Worm (Caenorhabditis elegans) whole organism, L4 larva: ENCODE data around the gene R03E9.2.

Experiments used
- F26F4.8 ChIP-seq: fragments of 200-800 bp; sonication (Bioruptor generic); conservative IDR thresholded peaks from 2 replicates; pipeline ENCODE4 v1.3.6; 2022; ENCODE audit warnings: missing genetic modification characterization, missing compliant biosample characterization
- F37D6.2 ChIP-seq: sonication (generic microtip); optimal IDR thresholded peaks from 2 replicates; lab custom pipeline; 2016; ENCODE audit warnings: mild to moderate bottlenecking, missing genetic modification characterization, missing compliant biosample characterization
- R02D3.7 ChIP-seq: fragments of 150-350 bp; sonication (generic microtip); optimal IDR thresholded peaks from 3 replicates; lab custom pipeline; 2014; ENCODE audit warnings: missing biosample characterization, missing genetic modification characterization
- T26A8.4 ChIP-seq: fragments of 200-800 bp; sonication (Bioruptor generic); IDR thresholded peaks from 2 replicates; pipeline ENCODE4 v1.3.6; 2022; ENCODE audit warnings: missing genetic modification characterization, missing compliant biosample characterization
- Y5F2A.4 ChIP-seq: fragments of 200-800 bp; sonication (Bioruptor generic); optimal IDR thresholded peaks from 2 replicates; lab custom pipeline; 2018; ENCODE audit warnings: mild to moderate bottlenecking, missing genetic modification characterization, missing compliant biosample characterization
- ZK546.5 ChIP-seq, 2 experiments: sonication (generic microtip); optimal IDR thresholded peaks; 2 replicates each; lab custom pipeline; 2017; ENCODE audit warnings: missing biosample characterization in 2 of 2, missing genetic modification characterization in 2 of 2
- aha-1 ChIP-seq: fragments of 150-350 bp; peaks from one replicate; lab custom pipeline; 2014; ENCODE audit warnings: missing biosample characterization, missing genetic modification characterization
- aly-2 ChIP-seq: sonication (generic microtip); optimal IDR thresholded peaks from 2 replicates; lab custom pipeline; 2018; ENCODE audit warnings: missing biosample characterization, missing genetic modification characterization
- arid-1 ChIP-seq: fragments of 200-800 bp; sonication (Bioruptor generic); conservative IDR thresholded peaks from 2 replicates; pipeline ENCODE4 v1.3.6; 2022; ENCODE audit warnings: missing genetic modification reagents, missing genetic modification characterization, missing compliant biosample characterization
- ceh-20 ChIP-seq: fragments of 200-800 bp; sonication (Bioruptor generic); IDR thresholded peaks from 2 replicates; pipeline ENCODE4 v1.3.6; 2022; ENCODE audit warnings: missing genetic modification reagents, missing genetic modification characterization, missing compliant biosample characterization
- ceh-28 ChIP-seq: fragments of 150-350 bp; optimal IDR thresholded peaks from 2 replicates; lab custom pipeline; 2014; ENCODE audit warnings: missing biosample characterization, missing genetic modification reagents, missing genetic modification characterization
- ceh-44 ChIP-seq: fragments of 200-800 bp; sonication (Bioruptor generic); IDR thresholded peaks from 2 replicates; pipeline ENCODE4 v1.3.6; 2022; ENCODE audit warnings: missing genetic modification reagents, missing genetic modification characterization, missing compliant biosample characterization
- ces-1 ChIP-seq: fragments of 150-350 bp; sonication (generic microtip); optimal IDR thresholded peaks from 4 replicates; lab custom pipeline; 2014; ENCODE audit warnings: missing biosample characterization, missing genetic modification reagents, missing genetic modification characterization
- cey-2 ChIP-seq: sonication (generic microtip); optimal IDR thresholded peaks from 3 replicates; lab custom pipeline; 2017; ENCODE audit warnings: missing genetic modification characterization, mild to moderate bottlenecking, missing compliant biosample characterization, antibody characterized with exemption, borderline replicate concordance; ENCODE audit not compliant: insufficient read depth
- daf-19 ChIP-seq: fragments of 200-800 bp; sonication (Bioruptor generic); conservative IDR thresholded peaks from 2 replicates; pipeline ENCODE4 v1.3.6; 2022; ENCODE audit warnings: missing genetic modification characterization, missing compliant biosample characterization
- dmd-6 ChIP-seq: fragments of 200-800 bp; sonication (Bioruptor generic); IDR thresholded peaks from 2 replicates; pipeline ENCODE4 v1.3.6; 2022; ENCODE audit warnings: missing genetic modification reagents, missing genetic modification characterization, missing compliant biosample characterization
- dve-1 ChIP-seq: sonication (generic microtip); optimal IDR thresholded peaks from 2 replicates; lab custom pipeline; 2017; ENCODE audit warnings: antibody characterized with exemption, mild to moderate bottlenecking, missing genetic modification characterization, missing compliant biosample characterization; ENCODE audit not compliant: insufficient read depth
- egl-43 ChIP-seq: fragments of 200-800 bp; sonication (Bioruptor generic); IDR thresholded peaks from 2 replicates; pipeline ENCODE4 v1.3.6; 2022; ENCODE audit warnings: missing genetic modification reagents, missing genetic modification characterization, missing compliant biosample characterization
- gei-8 ChIP-seq: fragments of 200-800 bp; sonication (Bioruptor generic); optimal IDR thresholded peaks from 2 replicates; lab custom pipeline; 2018; ENCODE audit warnings: mild to moderate bottlenecking, missing genetic modification characterization, missing compliant biosample characterization
- hif-1 ChIP-seq, 2 experiments: sonication (generic microtip); optimal IDR thresholded peaks; 2 replicates each; lab custom pipeline; 2016 to 2017; ENCODE audit warnings: missing compliant biosample characterization in 2 of 2, missing genetic modification characterization in 2 of 2, missing genetic modification reagents in 2 of 2, missing genotype in 2 of 2, mild to moderate bottlenecking in 1 of 2
- hlh-11 ChIP-seq: fragments of 200-800 bp; sonication (Bioruptor generic); optimal IDR thresholded peaks from 2 replicates; lab custom pipeline; 2018; ENCODE audit warnings: mild to moderate bottlenecking, missing genetic modification characterization, missing compliant biosample characterization
- hlh-30 ChIP-seq: sonication (generic microtip); optimal IDR thresholded peaks from 2 replicates; lab custom pipeline; 2017; ENCODE audit warnings: antibody characterized with exemption, mild to moderate bottlenecking, missing genetic modification characterization, missing compliant biosample characterization; ENCODE audit not compliant: insufficient read depth
- jun-1 ChIP-seq: fragments of 150-350 bp; optimal IDR thresholded peaks from 2 replicates; lab custom pipeline; 2014; ENCODE audit warnings: missing biosample characterization, missing genetic modification reagents, missing genetic modification characterization
- lin-29 ChIP-seq: fragments of 200-800 bp; sonication (Bioruptor generic); IDR thresholded peaks from 2 replicates; pipeline ENCODE4 v1.3.6; 2022; ENCODE audit warnings: missing genetic modification reagents, missing genetic modification characterization, missing compliant biosample characterization
- lin-38 ChIP-seq: fragments of 200-800 bp; sonication (Bioruptor generic); IDR thresholded peaks from 2 replicates; pipeline ENCODE4 v1.3.6; 2022; ENCODE audit warnings: missing genetic modification reagents, missing genetic modification characterization, missing compliant biosample characterization
- lin-39 ChIP-seq: fragments of 150-350 bp; optimal IDR thresholded peaks from 2 replicates; lab custom pipeline; 2014; ENCODE audit warnings: missing biosample characterization, missing genetic modification reagents, missing genetic modification characterization
- lsy-2 ChIP-seq, 2 experiments: fragments of 150-350 bp in 1 of 2; sonication (generic microtip) in 1 of 2; optimal IDR thresholded peaks; 2 replicates each; lab custom pipeline; 2014 to 2017; ENCODE audit warnings: missing biosample characterization in 2 of 2, missing genetic modification characterization in 2 of 2
- mdl-1 ChIP-seq, 2 experiments: fragments of 150-350 bp in 1 of 2; sonication (generic microtip) in 1 of 2; optimal IDR thresholded peaks; 2 replicates each; lab custom pipeline; 2014 to 2017; ENCODE audit warnings: missing biosample characterization in 2 of 2, missing genetic modification characterization in 2 of 2
- mdt-29 ChIP-seq: fragments of 200-800 bp; sonication (Bioruptor generic); IDR thresholded peaks from 2 replicates; pipeline ENCODE4 v1.3.6; 2022; ENCODE audit warnings: missing genetic modification reagents, missing genetic modification characterization, missing compliant biosample characterization
- mxl-2 ChIP-seq: fragments of 200-800 bp; sonication (Bioruptor generic); conservative IDR thresholded peaks from 2 replicates; pipeline ENCODE4 v1.3.6; 2022; ENCODE audit warnings: missing genetic modification reagents, missing genetic modification characterization, missing compliant biosample characterization
- nhr-10 ChIP-seq: fragments of 150-350 bp; optimal IDR thresholded peaks from 2 replicates; lab custom pipeline; 2014; ENCODE audit warnings: missing biosample characterization, missing genetic modification characterization
- nhr-102 ChIP-seq: sonication (generic microtip); optimal IDR thresholded peaks from 2 replicates; lab custom pipeline; 2016; ENCODE audit warnings: mild to moderate bottlenecking, missing genetic modification characterization, moderate library complexity, missing compliant biosample characterization
- nhr-11 ChIP-seq: fragments of 150-350 bp; optimal IDR thresholded peaks from 2 replicates; lab custom pipeline; 2014; ENCODE audit warnings: missing biosample characterization, missing genetic modification characterization
- nhr-111 ChIP-seq: fragments of 200-800 bp; sonication (Bioruptor generic); optimal IDR thresholded peaks from 2 replicates; lab custom pipeline; 2018; ENCODE audit warnings: mild to moderate bottlenecking, missing genetic modification characterization, missing compliant biosample characterization
- nhr-25 ChIP-seq: sonication (generic microtip); optimal IDR thresholded peaks from 2 replicates; lab custom pipeline; 2017; ENCODE audit warnings: missing genetic modification characterization, mild to moderate bottlenecking, missing compliant biosample characterization, antibody characterized with exemption, moderate library complexity, borderline replicate concordance; ENCODE audit not compliant: insufficient read depth
- nhr-28 ChIP-seq: fragments of 150-350 bp; optimal IDR thresholded peaks from 2 replicates; lab custom pipeline; 2014; ENCODE audit warnings: missing biosample characterization, missing genetic modification characterization
- nhr-42 ChIP-seq: fragments of 200-800 bp; sonication (Bioruptor generic); IDR thresholded peaks from 2 replicates; pipeline ENCODE4 v1.3.6; 2022; ENCODE audit warnings: missing genetic modification characterization, missing compliant biosample characterization
- nhr-6 ChIP-seq: fragments of 150-350 bp; optimal IDR thresholded peaks from 2 replicates; lab custom pipeline; 2014; ENCODE audit warnings: missing biosample characterization, missing genetic modification characterization
- nhr-77 ChIP-seq: fragments of 150-350 bp; optimal IDR thresholded peaks from 2 replicates; lab custom pipeline; 2014; ENCODE audit warnings: missing biosample characterization, missing genetic modification characterization
- pha-4 ChIP-seq, 2 experiments: fragments of 150-350 bp in 1 of 2; fragments of 200-800 bp in 1 of 2; sonication (Bioruptor generic) in 1 of 2; IDR thresholded peaks in 1 of 2; optimal IDR thresholded peaks in 1 of 2; 2 replicates each; pipeline versions ENCODE4 v1.3.6 to Lab custom; 2014 to 2022; ENCODE audit warnings: missing genetic modification characterization in 2 of 2, missing genetic modification reagents in 2 of 2, missing biosample characterization in 1 of 2, missing compliant biosample characterization in 1 of 2
- pqm-1 ChIP-seq: sonication (generic microtip); optimal IDR thresholded peaks from 2 replicates; lab custom pipeline; 2017; ENCODE audit warnings: missing biosample characterization, missing genetic modification characterization
- rbr-2 ChIP-seq: sonication (generic microtip); optimal IDR thresholded peaks from 2 replicates; lab custom pipeline; 2016; ENCODE audit warnings: missing genotype, missing genetic modification characterization, missing compliant biosample characterization
- saeg-2 ChIP-seq: fragments of 200-800 bp; sonication (Bioruptor generic); IDR thresholded peaks from 2 replicates; pipeline ENCODE4 v1.3.6; 2022; ENCODE audit warnings: missing genetic modification reagents, missing genetic modification characterization, missing compliant biosample characterization
- tag-97 ChIP-seq: fragments of 200-800 bp; sonication (Bioruptor generic); IDR thresholded peaks from 2 replicates; pipeline ENCODE4 v1.3.6; 2022; ENCODE audit warnings: missing genetic modification characterization, missing compliant biosample characterization
- tra-1 ChIP-seq: fragments of 200-800 bp; sonication (Bioruptor generic); IDR thresholded peaks from 2 replicates; pipeline ENCODE4 v1.3.6; 2022; ENCODE audit warnings: missing genetic modification reagents, missing genetic modification characterization, missing compliant biosample characterization
- zfp-3 ChIP-seq: fragments of 200-800 bp; sonication (Bioruptor generic); conservative IDR thresholded peaks from 2 replicates; pipeline ENCODE4 v1.3.6; 2022; ENCODE audit warnings: missing genetic modification reagents, missing genetic modification characterization, missing compliant biosample characterization
- zip-2 ChIP-seq: fragments of 150-350 bp; optimal IDR thresholded peaks from 2 replicates; lab custom pipeline; 2014; ENCODE audit warnings: missing biosample characterization, missing genetic modification characterization
- ztf-11 ChIP-seq: fragments of 150-350 bp; optimal IDR thresholded peaks from 2 replicates; lab custom pipeline; 2014; ENCODE audit warnings: missing biosample characterization, missing genetic modification characterization
- ztf-7 ChIP-seq: fragments of 150-350 bp; optimal IDR thresholded peaks from 2 replicates; lab custom pipeline; 2014; ENCODE audit warnings: missing biosample characterization, missing genetic modification characterization

Gene R03E9.2

ce11 chrX:6750145-6750544 is 17.0 kb upstream of the R03E9.2 start:
- TF ChIP-seq jun-1 (tag; lab: Kevin White, UChicago): peak; percentile 75
- TF ChIP-seq lin-29 (GFP tag; lab: Robert Waterston, UW): peak; percentile 44; the same call in 1 of the 2 replicates
- TF ChIP-seq daf-19 (GFP tag; lab: Robert Waterston, UW): no peak
- TF ChIP-seq lsy-2 (tag; optimal IDR thresholded peaks at IDR 0.05; lab: Kevin White, UChicago): peak in 1 of 2 experiments; percentile 78
- no peak for TF ChIP-seq F26F4.8 (GFP tag; lab: Robert Waterston, UW)
- peak; percentile 93 for TF ChIP-seq gei-8 (GFP tag; lab: Kevin White, UChicago)
- no peak for TF ChIP-seq tag-97 (GFP tag; lab: Robert Waterston, UW)
- TF ChIP-seq lin-38: peak; percentile 52
- TF ChIP-seq nhr-111 (GFP tag; lab: Kevin White, UChicago): no peak
- peak; percentile 92 for TF ChIP-seq dve-1 (tag; lab: Kevin White, UChicago)
- TF ChIP-seq nhr-42 (GFP tag; lab: Robert Waterston, UW): 0 out of 2 replicates have a peak, but pooled peaks have one; percentile 38
- TF ChIP-seq hlh-30: peak; percentile 97
- TF ChIP-seq ztf-11 (tag; lab: Kevin White, UChicago): no peak
- peak; percentile 68 for TF ChIP-seq T26A8.4 (GFP tag; lab: Robert Waterston, UW)
- TF ChIP-seq hlh-11 (tag; lab: Kevin White, UChicago): peak; percentile 99
- peak; percentile 90 for TF ChIP-seq nhr-10 (tag; lab: Kevin White, UChicago)
- peak; percentile 89 for TF ChIP-seq nhr-25 (tag; lab: Kevin White, UChicago)
- TF ChIP-seq nhr-28 (tag; lab: Kevin White, UChicago): peak; percentile 97
- TF ChIP-seq ceh-28 (tag; lab: Kevin White, UChicago): no peak
- peak; percentile 20; the same call in 1 of the 2 replicates for TF ChIP-seq zfp-3
- peak; percentile 31 for TF ChIP-seq pqm-1 (tag; lab: Kevin White, UChicago)
- peak; percentile 100 for TF ChIP-seq mxl-2
- peak; percentile 83 for TF ChIP-seq mdt-29 (GFP tag; lab: Robert Waterston, UW)
- peak; percentile 81; the same call in 1 of the 2 replicates for TF ChIP-seq saeg-2 (GFP tag; lab: Robert Waterston, UW)
- TF ChIP-seq cey-2 (tag; lab: Kevin White, UChicago): peak; percentile 13
- no peak for TF ChIP-seq R02D3.7 (tag; lab: Kevin White, UChicago)
- TF ChIP-seq egl-43 (GFP tag; lab: Robert Waterston, UW): peak; percentile 65
- 0 out of 2 replicates have a peak, but pooled peaks have one; percentile 47 for TF ChIP-seq ceh-20 (GFP tag; lab: Robert Waterston, UW)
- TF ChIP-seq nhr-11 (tag; lab: Kevin White, UChicago): peak; percentile 77
- no peak for TF ChIP-seq Y5F2A.4
- TF ChIP-seq zip-2 (tag; lab: Kevin White, UChicago): peak; percentile 34
- TF ChIP-seq hif-1 (tag; optimal IDR thresholded peaks at IDR 0.05; lab: Kevin White, UChicago): peak; percentile 64 to 84
- TF ChIP-seq ztf-7 (tag; lab: Kevin White, UChicago): peak; percentile 25
- TF ChIP-seq ZK546.5 (tag; optimal IDR thresholded peaks at IDR 0.05; lab: Kevin White, UChicago): no peak
- TF ChIP-seq pha-4 (GFP tag; IDR thresholded peaks at IDR 0.05; lab: Robert Waterston, UW): peak; percentile 85
- peak; percentile 93 for TF ChIP-seq pha-4 (tag; optimal IDR thresholded peaks at IDR 0.05; lab: Kevin White, UChicago)
- peak; percentile 89 for TF ChIP-seq tra-1
- TF ChIP-seq lin-39: no peak
- peak; percentile 98 for TF ChIP-seq dmd-6 (GFP tag; lab: Robert Waterston, UW)
- TF ChIP-seq arid-1 (GFP tag; lab: Robert Waterston, UW): 0 out of 2 replicates have a peak, but pooled peaks have one; percentile 39
- no peak for TF ChIP-seq aly-2 (tag; lab: Kevin White, UChicago)
- no peak for TF ChIP-seq F37D6.2 (tag; lab: Kevin White, UChicago)
- peak in 1 of 2 experiments; percentile 100 for TF ChIP-seq mdl-1 (tag; optimal IDR thresholded peaks at IDR 0.05; lab: Kevin White, UChicago)
- peak; percentile 99 for TF ChIP-seq aha-1 (tag; lab: Kevin White, UChicago)
- no peak for TF ChIP-seq ces-1 (GFP tag; lab: Kevin White, UChicago)
- TF ChIP-seq rbr-2: peak; percentile 66
- TF ChIP-seq nhr-6 (tag; lab: Kevin White, UChicago): peak; percentile 69
- no peak for TF ChIP-seq ceh-44
- peak; percentile 87 for TF ChIP-seq nhr-77 (tag; lab: Kevin White, UChicago)
- TF ChIP-seq nhr-102 (tag; lab: Kevin White, UChicago): peak; percentile 86
